Fruit fly (Drosophila melanogaster) whole organism, embryonic: Measurements from ENCODE around the gene sing.
A peak's percentile ranks its signal among the peaks of the same experiment; 100 is the strongest.

Experiments
- Awh ChIP-seq: fragments of 200-800 bp; sonication (Bioruptor generic); IDR thresholded peaks from 2 replicates; pipeline ENCODE4, ENCODE4 v1.3.6; 2022; ENCODE audit warnings: missing biosample characterization, missing genetic modification characterization
- CG10321 ChIP-seq: fragments of 200-800 bp; sonication (Bioruptor generic); IDR thresholded peaks from 2 replicates; pipeline ENCODE4 v1.3.6; 2022; ENCODE audit warnings: missing biosample characterization, missing genetic modification characterization
- CG11093 ChIP-seq: fragments of 200-800 bp; sonication (Bioruptor generic); IDR thresholded peaks from 3 replicates; pipeline ENCODE4 v1.3.6; 2022; ENCODE audit warnings: missing biosample characterization, missing genetic modification characterization
- CG12071 ChIP-seq: fragments of 200-800 bp; sonication (Bioruptor generic); optimal IDR thresholded peaks from 3 replicates; lab custom pipeline; 2018; ENCODE audit warnings: missing biosample characterization, mild to moderate bottlenecking, missing genetic modification characterization
- CG12155 ChIP-seq: fragments of 200-800 bp; sonication (Bioruptor generic); optimal IDR thresholded peaks from 3 replicates; lab custom pipeline; 2016; ENCODE audit warnings: missing biosample characterization, missing genetic modification characterization
- CG12659 ChIP-seq: fragments of 200-800 bp; sonication (Bioruptor generic); optimal IDR thresholded peaks from 3 replicates; lab custom pipeline; 2017; ENCODE audit warnings: mild to moderate bottlenecking, missing biosample characterization, missing genetic modification reagents, missing genetic modification characterization
- CG12744 ChIP-seq: fragments of 200-800 bp; sonication (Bioruptor generic); optimal IDR thresholded peaks from 2 replicates; lab custom pipeline; 2016; ENCODE audit warnings: missing biosample characterization, missing genetic modification characterization
- CG14710 ChIP-seq: fragments of 200-800 bp; sonication (Bioruptor generic); optimal IDR thresholded peaks from 3 replicates; lab custom pipeline; 2019; ENCODE audit warnings: missing biosample characterization, mild to moderate bottlenecking, missing genetic modification characterization, moderate library complexity
- CG1602 ChIP-seq: fragments of 200-800 bp; sonication (Bioruptor generic); optimal IDR thresholded peaks from 3 replicates; lab custom pipeline; 2016; ENCODE audit warnings: missing biosample characterization, missing genetic modification characterization
- CG17359 ChIP-seq: fragments of 200-800 bp; sonication (Bioruptor generic); optimal IDR thresholded peaks from 3 replicates; lab custom pipeline; 2018; ENCODE audit warnings: missing biosample characterization, mild to moderate bottlenecking, missing genetic modification characterization, moderate library complexity
- CG2199 ChIP-seq: fragments of 200-800 bp; sonication (Bioruptor generic); IDR thresholded peaks from 3 replicates; pipeline ENCODE4 v1.3.6; 2022; ENCODE audit warnings: missing biosample characterization, missing genetic modification characterization
- CG2712 ChIP-seq: fragments of 200-800 bp; optimal IDR thresholded peaks from 3 replicates; lab custom pipeline; 2019; ENCODE audit warnings: missing biosample characterization, mild to moderate bottlenecking, missing genetic modification characterization, moderate library complexity
- CG30020 ChIP-seq: fragments of 200-800 bp; optimal IDR thresholded peaks from 2 replicates; lab custom pipeline; 2019; ENCODE audit warnings: missing biosample characterization, mild to moderate bottlenecking, missing genetic modification characterization, moderate library complexity
- CG33213 ChIP-seq: fragments of 200-800 bp; sonication (Bioruptor generic); optimal IDR thresholded peaks from 3 replicates; lab custom pipeline; 2016; ENCODE audit warnings: missing biosample characterization, missing genetic modification characterization
- CG3847 ChIP-seq: fragments of 200-800 bp; sonication (Bioruptor generic); IDR thresholded peaks from 2 replicates; pipeline ENCODE4 v1.3.6; 2022; ENCODE audit warnings: missing biosample characterization, missing genetic modification characterization
- CG42726 ChIP-seq: fragments of 200-800 bp; sonication (Bioruptor generic); IDR thresholded peaks from 2 replicates; pipeline ENCODE4 v1.3.6; 2022; ENCODE audit warnings: missing biosample characterization, missing genetic modification characterization; ENCODE audit not compliant: partially characterized antibody
- CG4282 ChIP-seq: fragments of 200-800 bp; sonication (Bioruptor generic); optimal IDR thresholded peaks from 2 replicates; lab custom pipeline; 2016; ENCODE audit warnings: missing biosample characterization, missing genetic modification characterization
- CG6254 ChIP-seq: fragments of 200-800 bp; sonication (Bioruptor generic); optimal IDR thresholded peaks from 3 replicates; lab custom pipeline; 2017; ENCODE audit warnings: mild to moderate bottlenecking, missing biosample characterization, missing genetic modification reagents, missing genetic modification characterization
- CG7786 ChIP-seq: fragments of 200-800 bp; sonication (Bioruptor generic); optimal IDR thresholded peaks from 2 replicates; lab custom pipeline; 2016; ENCODE audit warnings: missing biosample characterization, missing genetic modification characterization
- CG8089 ChIP-seq: fragments of 200-800 bp; sonication (Bioruptor generic); optimal IDR thresholded peaks from 3 replicates; lab custom pipeline; 2016; ENCODE audit warnings: missing biosample characterization, missing genetic modification characterization
- CG8359 ChIP-seq: fragments of 200-800 bp; sonication (Bioruptor generic); optimal IDR thresholded peaks from 2 replicates; lab custom pipeline; 2017; ENCODE audit warnings: missing biosample characterization, mild to moderate bottlenecking, missing genetic modification characterization, borderline replicate concordance
- CG9797 ChIP-seq: fragments of 200-800 bp; sonication (Bioruptor generic); optimal IDR thresholded peaks from 3 replicates; lab custom pipeline; 2018; ENCODE audit warnings: missing biosample characterization, mild to moderate bottlenecking, missing genetic modification characterization
- CG9932 ChIP-seq: fragments of 200-800 bp; sonication (Bioruptor generic); IDR thresholded peaks from 2 replicates; pipeline ENCODE4 v1.3.6; 2022; ENCODE audit warnings: missing biosample characterization, missing genetic modification characterization
- CoRest ChIP-seq: fragments of 200-800 bp; sonication (Bioruptor generic); optimal IDR thresholded peaks from 3 replicates; lab custom pipeline; 2018; ENCODE audit warnings: missing biosample characterization, mild to moderate bottlenecking, missing genetic modification characterization, moderate library complexity
- Dp ChIP-seq: fragments of 200-800 bp; sonication (Bioruptor generic); optimal IDR thresholded peaks from 2 replicates; lab custom pipeline; 2018; ENCODE audit warnings: missing biosample characterization, mild to moderate bottlenecking, missing genetic modification characterization, moderate library complexity
- Dref ChIP-seq: fragments of 200-800 bp; sonication (Bioruptor generic); IDR thresholded peaks from 2 replicates; pipeline ENCODE4 v1.3.6; 2022; ENCODE audit warnings: missing biosample characterization, missing genetic modification characterization
- E2f2 ChIP-seq: fragments of 200-800 bp; sonication (Bioruptor generic); IDR thresholded peaks from 2 replicates; pipeline ENCODE4 v1.3.6; 2022; ENCODE audit warnings: missing biosample characterization, missing genetic modification characterization
- Jarid2 ChIP-seq: fragments of 200-800 bp; sonication (Bioruptor generic); optimal IDR thresholded peaks from 3 replicates; lab custom pipeline; 2017; ENCODE audit warnings: mild to moderate bottlenecking, missing biosample characterization, missing genetic modification reagents, missing genetic modification characterization
- Myb ChIP-seq: fragments of 200-800 bp; sonication (Bioruptor generic); optimal IDR thresholded peaks from 2 replicates; lab custom pipeline; 2016; ENCODE audit warnings: missing biosample characterization, missing genetic modification characterization
- Opbp ChIP-seq: fragments of 200-800 bp; sonication (Bioruptor generic); IDR thresholded peaks from 3 replicates; pipeline ENCODE4 v1.3.6; 2022; ENCODE audit warnings: missing biosample characterization, missing genetic modification characterization; ENCODE audit not compliant: partially characterized antibody
- ab ChIP-seq: fragments of 200-800 bp; sonication (Bioruptor generic); optimal IDR thresholded peaks from 2 replicates; lab custom pipeline; 2016; ENCODE audit warnings: missing biosample characterization, missing genetic modification characterization
- abd-A ChIP-seq: fragments of 200-800 bp; sonication (Bioruptor generic); optimal IDR thresholded peaks from 3 replicates; lab custom pipeline; 2019; ENCODE audit warnings: missing biosample characterization, mild to moderate bottlenecking, missing genetic modification characterization, moderate library complexity
- amos ChIP-seq: fragments of 200-800 bp; sonication (Bioruptor generic); IDR thresholded peaks from 2 replicates; pipeline ENCODE4 v1.3.6; 2022; ENCODE audit warnings: missing biosample characterization, missing genetic modification characterization; ENCODE audit not compliant: partially characterized antibody
- cg ChIP-seq: fragments of 200-800 bp; sonication (Bioruptor generic); optimal IDR thresholded peaks from 3 replicates; lab custom pipeline; 2019; ENCODE audit warnings: missing biosample characterization, mild to moderate bottlenecking, missing genetic modification characterization, moderate library complexity
- dpn ChIP-seq, 2 experiments: fragments of 200-800 bp; sonication (Bioruptor generic); optimal IDR thresholded peaks; 3 replicates each; lab custom pipeline; 2016; ENCODE audit warnings: missing biosample characterization in 2 of 2, missing genetic modification characterization in 2 of 2
- esg ChIP-seq: fragments of 200-800 bp; sonication (Bioruptor generic); conservative IDR thresholded peaks from 2 replicates; pipeline ENCODE4 v1.3.6; 2022; ENCODE audit warnings: missing biosample characterization, missing genetic modification characterization
- ewg ChIP-seq: fragments of 200-800 bp; sonication (Bioruptor generic); optimal IDR thresholded peaks from 3 replicates; lab custom pipeline; 2017; ENCODE audit warnings: mild to moderate bottlenecking, missing biosample characterization, missing genetic modification reagents, missing genetic modification characterization
- fru ChIP-seq: fragments of >200 bp; optimal IDR thresholded peaks from 2 replicates; lab custom pipeline; 2017
- gce ChIP-seq: fragments of 200-800 bp; sonication (Bioruptor generic); IDR thresholded peaks from 3 replicates; pipeline ENCODE4 v1.3.6; 2022; ENCODE audit warnings: missing biosample characterization, missing genetic modification characterization
- gem ChIP-seq: fragments of 200-800 bp; sonication (Bioruptor generic); optimal IDR thresholded peaks from 2 replicates; lab custom pipeline; 2019; ENCODE audit warnings: missing biosample characterization, mild to moderate bottlenecking, missing genetic modification characterization, moderate library complexity
- gfzf ChIP-seq: fragments of 200-800 bp; sonication (Bioruptor generic); optimal IDR thresholded peaks from 2 replicates; lab custom pipeline; 2016; ENCODE audit warnings: missing biosample characterization, mild to moderate bottlenecking, missing genetic modification characterization, moderate library complexity
- h ChIP-seq: fragments of >200 bp; optimal IDR thresholded peaks from 2 replicates; lab custom pipeline; 2017
- ken ChIP-seq: fragments of 200-800 bp; sonication (Bioruptor generic); IDR thresholded peaks from 3 replicates; pipeline ENCODE4 v1.3.6; 2022; ENCODE audit warnings: missing biosample characterization, missing genetic modification characterization
- nom ChIP-seq: fragments of 200-800 bp; sonication (Bioruptor generic); optimal IDR thresholded peaks from 2 replicates; lab custom pipeline; 2017; ENCODE audit warnings: missing biosample characterization, missing genetic modification characterization, mild to moderate bottlenecking, moderate library complexity, missing genetic modification reagents
- pfk ChIP-seq: fragments of 200-800 bp; sonication (Bioruptor generic); optimal IDR thresholded peaks from 2 replicates; lab custom pipeline; 2018; ENCODE audit warnings: missing biosample characterization, mild to moderate bottlenecking, missing genetic modification characterization, moderate library complexity
- pho ChIP-seq: fragments of 200-800 bp; sonication (Bioruptor generic); optimal IDR thresholded peaks from 2 replicates; lab custom pipeline; 2016; ENCODE audit warnings: missing biosample characterization, missing genetic modification characterization
- rib ChIP-seq: fragments of 200-800 bp; sonication (Bioruptor generic); IDR thresholded peaks from 2 replicates; pipeline ENCODE4 v1.3.6; 2022; ENCODE audit warnings: missing biosample characterization, missing genetic modification characterization
- shn ChIP-seq: fragments of 200-800 bp; sonication (Bioruptor generic); optimal IDR thresholded peaks from 3 replicates; lab custom pipeline; 2016; ENCODE audit warnings: missing biosample characterization, missing genetic modification characterization
- trem ChIP-seq: fragments of 200-800 bp; optimal IDR thresholded peaks from 3 replicates; lab custom pipeline; 2019; ENCODE audit warnings: missing biosample characterization, mild to moderate bottlenecking, missing genetic modification characterization, moderate library complexity
- zen ChIP-seq: fragments of 200-800 bp; sonication (Bioruptor generic); optimal IDR thresholded peaks from 3 replicates; lab custom pipeline; 2018; ENCODE audit warnings: missing biosample characterization, mild to moderate bottlenecking, missing genetic modification characterization, moderate library complexity
- zf30C ChIP-seq: fragments of 200-800 bp; sonication (Bioruptor generic); optimal IDR thresholded peaks from 3 replicates; lab custom pipeline; 2018; ENCODE audit warnings: missing biosample characterization, mild to moderate bottlenecking, missing genetic modification characterization

sing gene

dm6 chrX:16695658-16696181, 16.6 kb downstream of the sing start, which contains the start of gene CG4678 (continued):
- no peak for TF ChIP-seq abd-A (tag; lab: Kevin White, UChicago)
- no peak for TF ChIP-seq zen (tag; lab: Kevin White, UChicago)
- peak; percentile 42 for TF ChIP-seq CoRest (tag; lab: Kevin White, UChicago)
- no peak for TF ChIP-seq CG1602 (GFP tag; lab: Kevin White, UChicago)
- no peak for TF ChIP-seq CG10321 (GFP tag; lab: Robert Waterston, UW)
- peak; percentile 32; the same call in 1 of the 2 replicates for TF ChIP-seq amos (GFP tag; lab: Robert Waterston, UW)
- TF ChIP-seq CG6254: peak; percentile 14
- TF ChIP-seq CG11093 (GFP tag; lab: Robert Waterston, UW): no peak
- TF ChIP-seq cg (GFP tag; lab: Kevin White, UChicago): no peak
- TF ChIP-seq rib: no peak
- TF ChIP-seq CG30020 (tag; lab: Kevin White, UChicago): no peak
- no peak for TF ChIP-seq CG4282 (GFP tag; lab: Kevin White, UChicago)
- TF ChIP-seq Myb: peak; percentile 52
- peak; percentile 52; the same call in 2 of the 3 replicates for TF ChIP-seq Opbp (GFP tag; lab: Robert Waterston, UW)
- TF ChIP-seq Dp (GFP tag; lab: Kevin White, UChicago): peak; percentile 83
- TF ChIP-seq shn (GFP tag; lab: Kevin White, UChicago): no peak
- TF ChIP-seq gce (GFP tag; lab: Robert Waterston, UW): no peak
- peak; percentile 5 for TF ChIP-seq CG2712 (tag; lab: Kevin White, UChicago)
- no peak for TF ChIP-seq Awh (GFP tag; lab: Robert Waterston, UW)
- TF ChIP-seq CG33213 (GFP tag; lab: Kevin White, UChicago): peak; percentile 58
- no peak for TF ChIP-seq CG8359 (GFP tag; lab: Kevin White, UChicago)
- no peak for TF ChIP-seq pho (GFP tag; lab: Kevin White, UChicago)
- TF ChIP-seq CG8089 (GFP tag; lab: Kevin White, UChicago): no peak
- no peak for TF ChIP-seq ken (GFP tag; lab: Robert Waterston, UW)
- peak; percentile 46; the same call in 1 of the 2 replicates for TF ChIP-seq Dref
- 0 out of 2 replicates have a peak, but pooled peaks have one; percentile 12 for TF ChIP-seq CG9932 (GFP tag; lab: Robert Waterston, UW)
- TF ChIP-seq nom: no peak
- TF ChIP-seq CG12744 (GFP tag; lab: Kevin White, UChicago): no peak
- TF ChIP-seq gem (tag; lab: Kevin White, UChicago): no peak
- no peak for TF ChIP-seq dpn (GFP tag; optimal IDR thresholded peaks at IDR 0.05; lab: Kevin White, UChicago)
- no peak for TF ChIP-seq CG7786 (GFP tag; lab: Kevin White, UChicago)
- no peak for TF ChIP-seq esg (GFP tag; lab: Robert Waterston, UW)
- TF ChIP-seq pfk (GFP tag; lab: Kevin White, UChicago): no peak
- TF ChIP-seq CG9797 (GFP tag; lab: Kevin White, UChicago): peak; percentile 22
- peak; percentile 36 for TF ChIP-seq CG12659 (GFP tag; lab: Kevin White, UChicago)
- peak; percentile 89 for TF ChIP-seq E2f2 (GFP tag; lab: Robert Waterston, UW)
- TF ChIP-seq zf30C (GFP tag; lab: Kevin White, UChicago): no peak
- TF ChIP-seq trem: peak; percentile 17
- TF ChIP-seq Jarid2: peak; percentile 29
- TF ChIP-seq gfzf: peak; percentile 72
- TF ChIP-seq ab (GFP tag; lab: Kevin White, UChicago): no peak
- no peak for TF ChIP-seq CG12071 (GFP tag; lab: Kevin White, UChicago)
- TF ChIP-seq CG42726 (GFP tag; lab: Robert Waterston, UW): peak; percentile 51; the same call in 1 of the 2 replicates
- TF ChIP-seq CG17359 (tag; lab: Kevin White, UChicago): peak; percentile 8
- TF ChIP-seq fru (lab: Kevin White, UChicago): no peak
- TF ChIP-seq CG2199 (GFP tag; lab: Robert Waterston, UW): peak; percentile 79; the same call in 2 of the 3 replicates
- TF ChIP-seq ewg (GFP tag; lab: Kevin White, UChicago): peak; percentile 0
- TF ChIP-seq h (lab: Kevin White, UChicago): no peak
- TF ChIP-seq CG3847 (GFP tag; lab: Robert Waterston, UW): no peak
- TF ChIP-seq CG12155 (GFP tag; lab: Kevin White, UChicago): no peak
- TF ChIP-seq CG14710: peak; percentile 23
